ENCODE assay signal across 7 worm cellular contexts in the genomic region with DNA sequence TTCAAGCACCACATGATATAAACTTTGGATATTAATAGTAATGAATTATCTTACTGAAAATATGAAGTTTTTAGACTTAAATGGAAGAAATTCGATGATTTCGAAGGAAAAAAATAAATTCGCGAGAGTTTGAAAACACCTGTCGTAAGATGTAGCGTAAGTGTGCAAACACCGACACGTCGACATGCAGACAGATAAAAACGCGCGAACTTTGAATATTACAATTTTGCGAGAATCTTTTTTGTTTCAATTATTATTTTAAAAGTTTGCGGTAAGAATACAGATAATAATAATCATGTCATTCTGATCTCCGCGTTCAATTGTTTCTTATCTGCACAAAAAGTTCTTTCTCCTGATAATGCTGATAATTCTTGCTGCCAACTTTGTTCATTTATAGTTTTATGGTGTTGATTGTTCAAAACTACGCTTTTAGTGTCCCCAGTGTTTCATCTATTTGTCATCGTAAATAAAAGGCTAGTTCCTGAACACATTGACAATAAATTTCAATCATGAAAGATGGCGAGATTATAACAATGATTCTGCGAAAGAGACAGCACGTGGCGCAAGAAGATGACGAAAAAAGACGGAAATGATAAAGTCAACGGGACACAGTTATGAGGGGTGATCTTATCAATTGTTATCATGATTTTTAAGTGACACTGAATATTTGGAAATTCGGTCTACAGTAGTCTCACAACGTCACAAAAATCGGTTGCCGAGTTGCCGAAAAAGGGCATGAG.
A peak's percentile ranks its signal among the peaks of the same experiment; 100 is the strongest.
TF ChIP-seq lines count a peak whose summit lies in the region.

No protein-coding gene starts in this region.

TF ChIP-seq in whole organism, L1 larva, 84 proteins besides CTCF, POLR2A, EP300 and RAD21 (continues in another document):
- TF ChIP-seq mdl-1 (tag; optimal IDR thresholded peaks at IDR 0.05; lab: Kevin White, UChicago) (peak in 1 of 2 experiments; percentile 70), Y116A8C.19 (tag; optimal IDR thresholded peaks at IDR 0.05; lab: Kevin White, UChicago; ENCODE audit: borderline replicate concordance) (no peak), efl-1 (optimal IDR thresholded peaks at IDR 0.05; lab: Kevin White, UChicago) (peak in 1 of 2 experiments; percentile 98), efl-1 (GFP tag; optimal IDR thresholded peaks at IDR 0.05 in 1 of 2; lab: Kevin White, UChicago) (peak; percentile 56 to 93), lin-14 (GFP tag; optimal IDR thresholded peaks at IDR 0.05; lab: Kevin White, UChicago) (peak; percentile 74), nhr-76 (tag; optimal IDR thresholded peaks at IDR 0.05; lab: Kevin White, UChicago) (no peak), nhr-19 (GFP tag; conservative IDR thresholded peaks at IDR 0.05; lab: Robert Waterston, UW) (0 out of 2 replicates have a peak, but pooled peaks have one; percentile 6), fos-1 (tag; optimal IDR thresholded peaks at IDR 0.05; lab: Kevin White, UChicago) (no peak), nhr-28 (tag; optimal IDR thresholded peaks at IDR 0.05; lab: Kevin White, UChicago) (no peak), fkh-8 (tag; optimal IDR thresholded peaks at IDR 0.05; lab: Kevin White, UChicago) (no peak), egl-27 (tag; optimal IDR thresholded peaks at IDR 0.05; lab: Kevin White, UChicago) (no peak)

TF ChIP-seq in whole organism, L2 larva, 48 proteins besides CTCF, POLR2A, EP300 and RAD21 (continues in another document):
- peak; percentile 59 for TF ChIP-seq egl-27 (tag; optimal IDR thresholded peaks at IDR 0.05; lab: Kevin White, UChicago)
- TF ChIP-seq crh-2 (tag; optimal IDR thresholded peaks at IDR 0.05; lab: Kevin White, UChicago), result peak; percentile 90
- TF ChIP-seq sma-3 (GFP tag; optimal IDR thresholded peaks at IDR 0.05; lab: Kevin White, UChicago), result peak; percentile 85
- TF ChIP-seq F13H6.1 (tag; optimal IDR thresholded peaks at IDR 0.05; lab: Kevin White, UChicago), result peak; percentile 32
- peak; percentile 32 for TF ChIP-seq nhr-25 (tag; optimal IDR thresholded peaks at IDR 0.05; lab: Kevin White, UChicago)
- no peak for TF ChIP-seq C34F6.9 (tag; optimal IDR thresholded peaks at IDR 0.05; lab: Kevin White, UChicago)
- TF ChIP-seq ZK546.5 (tag; optimal IDR thresholded peaks at IDR 0.05; lab: Kevin White, UChicago), result no peak
- TF ChIP-seq nhr-10 (tag; optimal IDR thresholded peaks at IDR 0.05; lab: Kevin White, UChicago), result no peak
- TF ChIP-seq ceh-82 (tag; optimal IDR thresholded peaks at IDR 0.05; lab: Kevin White, UChicago), result no peak
- peak; percentile 13 to 56 for TF ChIP-seq mdl-1 (tag; optimal IDR thresholded peaks at IDR 0.05; lab: Kevin White, UChicago)
- TF ChIP-seq lsy-2 (tag; optimal IDR thresholded peaks at IDR 0.05; lab: Kevin White, UChicago), result peak in 1 of 2 experiments; percentile 53
- TF ChIP-seq zag-1 (tag; optimal IDR thresholded peaks at IDR 0.05; lab: Kevin White, UChicago), result no peak

TF ChIP-seq in whole organism, L3 larva, 47 proteins besides CTCF, POLR2A, EP300 and RAD21 (continues in another document):
- TF ChIP-seq nhr-23 (tag; optimal IDR thresholded peaks at IDR 0.05; lab: Kevin White, UChicago) (peak; percentile 28), hmg-11 (tag; optimal IDR thresholded peaks at IDR 0.05; lab: Kevin White, UChicago) (no peak), ztf-4 (tag; optimal IDR thresholded peaks at IDR 0.05; lab: Kevin White, UChicago) (no peak), tbx-2 (tag; optimal IDR thresholded peaks at IDR 0.05; lab: Kevin White, UChicago) (no peak), lsy-12 (tag; optimal IDR thresholded peaks at IDR 0.05; lab: Kevin White, UChicago) (no peak), sea-2 (GFP tag; optimal IDR thresholded peaks at IDR 0.05; lab: Kevin White, UChicago) (no peak), fos-1 (tag; optimal IDR thresholded peaks at IDR 0.05; lab: Kevin White, UChicago) (no peak), egl-5 (tag; optimal IDR thresholded peaks at IDR 0.05; lab: Kevin White, UChicago) (no peak), ceh-28 (tag; optimal IDR thresholded peaks at IDR 0.05; lab: Kevin White, UChicago) (no peak), aly-2 (tag; optimal IDR thresholded peaks at IDR 0.05; lab: Kevin White, UChicago) (no peak), nhr-11 (tag; optimal IDR thresholded peaks at IDR 0.05; lab: Kevin White, UChicago) (no peak), elt-2 (tag; optimal IDR thresholded peaks at IDR 0.05; lab: Kevin White, UChicago) (peak; percentile 99), R02D3.7 (tag; optimal IDR thresholded peaks at IDR 0.05; lab: Kevin White, UChicago) (no peak)

TF ChIP-seq in whole organism, L4 larva, 104 proteins besides CTCF, POLR2A, EP300 and RAD21 (continues in another document):
- TF ChIP-seq fos-1 (tag; optimal IDR thresholded peaks at IDR 0.05; lab: Kevin White, UChicago) (no peak), Y75B8A.6 (GFP tag; IDR thresholded peaks at IDR 0.05; lab: Robert Waterston, UW) (no peak), zag-1 (tag; optimal IDR thresholded peaks at IDR 0.05; lab: Kevin White, UChicago) (no peak), mxl-3 (GFP tag; optimal IDR thresholded peaks at IDR 0.05; lab: Kevin White, UChicago) (peak; percentile 95), hlh-30 (tag; optimal IDR thresholded peaks at IDR 0.05; lab: Kevin White, UChicago; ENCODE audit: insufficient read depth) (peak; percentile 74), nhr-10 (tag; optimal IDR thresholded peaks at IDR 0.05; lab: Kevin White, UChicago) (peak; percentile 45), dpl-1 (GFP tag; optimal IDR thresholded peaks at IDR 0.05; lab: Kevin White, UChicago) (peak; percentile 28), daf-19 (GFP tag; conservative IDR thresholded peaks at IDR 0.05; lab: Robert Waterston, UW) (no peak), F44E2.7 (GFP tag; IDR thresholded peaks at IDR 0.05; lab: Robert Waterston, UW) (no peak), T26A8.4 (GFP tag; IDR thresholded peaks at IDR 0.05; lab: Robert Waterston, UW) (no peak), nhr-41 (GFP tag; IDR thresholded peaks at IDR 0.05; lab: Robert Waterston, UW) (0 out of 2 replicates have a peak, but pooled peaks have one; percentile 53), lin-13 (GFP tag; optimal IDR thresholded peaks at IDR 0.05; lab: Kevin White, UChicago) (no peak)

TF ChIP-seq in whole organism, late embryonic, 69 proteins besides CTCF, POLR2A, EP300 and RAD21:
- TF ChIP-seq elt-2 (tag; optimal IDR thresholded peaks at IDR 0.05; lab: Kevin White, UChicago) (peak; percentile 96), ceh-24 (tag; optimal IDR thresholded peaks at IDR 0.05; lab: Kevin White, UChicago) (no peak)

TF ChIP-seq in whole organism, mixed stage, embryonic, 35 proteins besides CTCF, POLR2A, EP300 and RAD21:
- TF ChIP-seq mep-1 (tag; optimal IDR thresholded peaks at IDR 0.05; lab: Kevin White, UChicago) (no peak), tbx-8 (GFP tag; optimal IDR thresholded peaks at IDR 0.05; lab: Kevin White, UChicago) (no peak), sem-2 (GFP tag; optimal IDR thresholded peaks at IDR 0.05; lab: Kevin White, UChicago) (no peak), mls-2 (tag; optimal IDR thresholded peaks at IDR 0.05; lab: Kevin White, UChicago) (no peak), zip-8 (tag; optimal IDR thresholded peaks at IDR 0.05; lab: Kevin White, UChicago) (no peak), unc-39 (tag; optimal IDR thresholded peaks at IDR 0.05; lab: Kevin White, UChicago) (no peak), ham-2 (GFP tag; optimal IDR thresholded peaks at IDR 0.05; lab: Kevin White, UChicago) (no peak), drap-1 (GFP tag; optimal IDR thresholded peaks at IDR 0.05; lab: Kevin White, UChicago) (no peak), snpc-4 (tag; optimal IDR thresholded peaks at IDR 0.05; lab: Kevin White, UChicago) (no peak), flh-1 (GFP tag; optimal IDR thresholded peaks at IDR 0.05; lab: Kevin White, UChicago) (no peak), bed-3 (GFP tag; optimal IDR thresholded peaks at IDR 0.05; lab: Kevin White, UChicago) (no peak), elt-1 (tag; optimal IDR thresholded peaks at IDR 0.05; lab: Kevin White, UChicago; ENCODE audit: borderline replicate concordance, insufficient read depth) (peak; percentile 13), mab-5 (tag; optimal IDR thresholded peaks at IDR 0.05; lab: Kevin White, UChicago) (no peak), unc-62 (GFP tag; optimal IDR thresholded peaks at IDR 0.05; lab: Kevin White, UChicago) (peak; percentile 51), nhr-237 (tag; optimal IDR thresholded peaks at IDR 0.05; lab: Kevin White, UChicago) (no peak), sptf-1 (tag; optimal IDR thresholded peaks at IDR 0.05; lab: Kevin White, UChicago) (no peak), elt-3 (tag; optimal IDR thresholded peaks at IDR 0.05; lab: Kevin White, UChicago) (peak; percentile 51), unc-120 (tag; optimal IDR thresholded peaks at IDR 0.05; lab: Kevin White, UChicago; ENCODE audit: poor library complexity, severe bottlenecking) (no peak)

TF ChIP-seq in whole organism, young adult, 124 proteins besides CTCF, POLR2A, EP300 and RAD21 (continues in another document):
- TF ChIP-seq tlf-1 (GFP tag; optimal IDR thresholded peaks at IDR 0.05; lab: Kevin White, UChicago) (no peak), athp-1 (tag; optimal IDR thresholded peaks at IDR 0.05; lab: Kevin White, UChicago) (no peak), F49E8.2 (tag; optimal IDR thresholded peaks at IDR 0.05; lab: Kevin White, UChicago; ENCODE audit: insufficient read depth) (no peak), Y53G8AR.9 (GFP tag; conservative IDR thresholded peaks at IDR 0.05; lab: Robert Waterston, UW) (no peak), snpc-4 (GFP tag; optimal IDR thresholded peaks at IDR 0.05; lab: Kevin White, UChicago) (no peak), snpc-4 (tag; optimal IDR thresholded peaks at IDR 0.05; lab: Kevin White, UChicago) (no peak), F55B11.4 (tag; optimal IDR thresholded peaks at IDR 0.05; lab: Kevin White, UChicago; ENCODE audit: borderline replicate concordance, insufficient read depth) (no peak), aptf-2 (GFP tag; conservative IDR thresholded peaks at IDR 0.05; lab: Robert Waterston, UW) (no peak), attf-6 (GFP tag; IDR thresholded peaks at IDR 0.05; lab: Robert Waterston, UW) (no peak), madf-3 (GFP tag; IDR thresholded peaks at IDR 0.05; lab: Robert Waterston, UW) (no peak), ccch-3 (GFP tag; optimal IDR thresholded peaks at IDR 0.05; lab: Kevin White, UChicago) (no peak), lin-54 (GFP tag; optimal IDR thresholded peaks at IDR 0.05; lab: Kevin White, UChicago) (peak; percentile 7), die-1 (tag; optimal IDR thresholded peaks at IDR 0.05; lab: Kevin White, UChicago) (no peak), unc-62 (GFP tag; optimal IDR thresholded peaks at IDR 0.05; lab: Kevin White, UChicago) (peak; percentile 12), ztf-6 (GFP tag; IDR thresholded peaks at IDR 0.05; lab: Robert Waterston, UW) (no peak), pbrm-1 (GFP tag; IDR thresholded peaks at IDR 0.05; lab: Robert Waterston, UW) (no peak), ztf-28 (GFP tag; IDR thresholded peaks at IDR 0.05; lab: Robert Waterston, UW) (no peak), Y53F4B.3 (GFP tag; IDR thresholded peaks at IDR 0.05; lab: Robert Waterston, UW) (no peak), ets-4 (GFP tag; optimal IDR thresholded peaks at IDR 0.05; lab: Kevin White, UChicago) (peak; percentile 81), unc-130 (GFP tag; optimal IDR thresholded peaks at IDR 0.05; lab: Kevin White, UChicago) (no peak), nhr-120 (GFP tag; IDR thresholded peaks at IDR 0.05; lab: Robert Waterston, UW) (no peak), zim-3 (tag; optimal IDR thresholded peaks at IDR 0.05; lab: Kevin White, UChicago) (no peak), let-526 (GFP tag; IDR thresholded peaks at IDR 0.05; lab: Robert Waterston, UW) (no peak)
